Worm (Caenorhabditis elegans) whole organism, L4 larva: ENCODE measurements around the gene F55G1.7.

ENCODE experiments used
- fkh-10 ChIP-seq: fragments of 150-350 bp; optimal IDR thresholded peaks from 2 replicates; lab custom pipeline; 2014; ENCODE audit warnings: missing biosample characterization, missing genetic modification reagents, missing genetic modification characterization
- mes-2 ChIP-seq: sonication (generic microtip); optimal IDR thresholded peaks from 2 replicates; lab custom pipeline; 2016; ENCODE audit warnings: missing genotype, mild to moderate bottlenecking, missing genetic modification characterization, missing compliant biosample characterization; ENCODE audit not compliant: poor library complexity, severe bottlenecking
- nhr-11 ChIP-seq: fragments of 150-350 bp; optimal IDR thresholded peaks from 2 replicates; lab custom pipeline; 2014; ENCODE audit warnings: missing biosample characterization, missing genetic modification characterization

ce11 chrIV:7491464-7491863 lies 21.8 kb upstream of the F55G1.7 start, which contains the start of gene F55G1.1:
- TF ChIP-seq nhr-11 (no peak), mes-2 (tag; lab: Kevin White, UChicago) (no peak), fkh-10 (no peak)
